Worm (Caenorhabditis elegans) whole organism, L4/young adult: ENCODE measurements around the gene C55A1.6.
"Not testable (repeated sequence)": the region's sequence is repeated elsewhere in the genome, so short reads cannot be mapped to it uniquely, and the experiment has no call there.

Experiments used
- W03F9.2 ChIP-seq: fragments of 150-350 bp; optimal IDR thresholded peaks from 2 replicates; lab custom pipeline; 2014; ENCODE audit warnings: missing biosample characterization, missing genetic modification characterization
- dao-5 ChIP-seq: sonication (generic microtip); optimal IDR thresholded peaks from 2 replicates; lab custom pipeline; 2016; ENCODE audit warnings: missing genotype, missing genetic modification characterization, moderate library complexity, missing compliant biosample characterization
- him-1 ChIP-seq: sonication (generic microtip); optimal IDR thresholded peaks from 2 replicates; lab custom pipeline; 2016; ENCODE audit warnings: missing genotype, missing genetic modification reagents, missing genetic modification characterization, missing compliant biosample characterization

The C55A1.6 gene

ce11 chrV:15652147-15652546, 4.3 kb downstream of the C55A1.6 start:
- no peak for TF ChIP-seq dao-5 (tag; lab: Kevin White, UChicago)
- no peak for TF ChIP-seq him-1 (tag; lab: Kevin White, UChicago)

- no peak for TF ChIP-seq W03F9.2
- TF ChIP-seq him-1 (tag; lab: Kevin White, UChicago) = no peak
- no peak for TF ChIP-seq dao-5 (tag; lab: Kevin White, UChicago)
Observed at ce11 chrV:15654124-15654523, 6.3 kb downstream of the C55A1.6 start, which contains the start of gene F53E4.2. Gene F53E4.2, plus strand, starts transcription at chrV:15654424.

- no peak for TF ChIP-seq dao-5 (tag; lab: Kevin White, UChicago)
- TF ChIP-seq W03F9.2 = no peak
- no peak for TF ChIP-seq him-1 (tag; lab: Kevin White, UChicago)
Observed at ce11 chrV:15658262-15659060, 10.6 kb downstream of the C55A1.6 start.

- no peak for TF ChIP-seq him-1 (tag; lab: Kevin White, UChicago)
- no peak for TF ChIP-seq W03F9.2
- TF ChIP-seq dao-5 (tag; lab: Kevin White, UChicago) = no peak
Observed at ce11 chrV:15661003-15661402, 13.2 kb downstream of the C55A1.6 start.

ce11 chrV:15661580-15661979, 13.7 kb downstream of the C55A1.6 start:
- TF ChIP-seq dao-5 (tag; lab: Kevin White, UChicago) (no peak), him-1 (tag; lab: Kevin White, UChicago) (no peak), W03F9.2 (no peak)

- no peak for TF ChIP-seq him-1 (tag; lab: Kevin White, UChicago)
- TF ChIP-seq W03F9.2 = no peak
- no peak for TF ChIP-seq dao-5 (tag; lab: Kevin White, UChicago)
Observed at ce11 chrV:15664053-15664661, 16.3 kb downstream of the C55A1.6 start.

ce11 chrV:15666718-15667117, 18.9 kb downstream of the C55A1.6 start:
- TF ChIP-seq dao-5 (tag; lab: Kevin White, UChicago) = no peak
- TF ChIP-seq W03F9.2 = no peak
- no peak for TF ChIP-seq him-1 (tag; lab: Kevin White, UChicago)

- not testable (repeated sequence) for TF ChIP-seq dao-5 (tag; lab: Kevin White, UChicago); W03F9.2; him-1 (tag; lab: Kevin White, UChicago)
Observed at ce11 chrV:15668200-15668599, 20.4 kb downstream of the C55A1.6 start, which contains the start of gene F53E4.1. Gene F53E4.1, minus strand, starts transcription at chrV:15668300.

ce11 chrV:15668870-15669269, 21.0 kb downstream of the C55A1.6 start, which contains the start of gene K06B4.4:
Gene K06B4.4, plus strand, starts transcription at chrV:15669170.
- TF ChIP-seq him-1 (tag; lab: Kevin White, UChicago) (no peak), dao-5 (tag; lab: Kevin White, UChicago) (no peak), W03F9.2 (no peak)

- not testable (repeated sequence) for TF ChIP-seq W03F9.2; dao-5 (tag; lab: Kevin White, UChicago); him-1 (tag; lab: Kevin White, UChicago)
Observed at ce11 chrV:15670139-15670538, 22.3 kb downstream of the C55A1.6 start, which contains the start of gene K06B4.15. Gene K06B4.15, plus strand, starts transcription at chrV:15670439.

ce11 chrV:15673707-15674106, 25.9 kb downstream of the C55A1.6 start, which contains the start of gene nhr-51:
Gene nhr-51, plus strand, starts transcription at chrV:15674007.
- TF ChIP-seq W03F9.2 (no peak), him-1 (tag; lab: Kevin White, UChicago) (no peak), dao-5 (tag; lab: Kevin White, UChicago) (no peak)

- TF ChIP-seq him-1 (tag; lab: Kevin White, UChicago) (no peak), W03F9.2 (no peak), dao-5 (tag; lab: Kevin White, UChicago) (no peak)
Observed at ce11 chrV:15674899-15675298, 27.1 kb downstream of the C55A1.6 start.

ce11 chrV:15677222-15677621, 29.4 kb downstream of the C55A1.6 start, which contains the start of gene nhr-52:
Gene nhr-52, plus strand, starts transcription at chrV:15677522.
- TF ChIP-seq W03F9.2 (no peak), dao-5 (tag; lab: Kevin White, UChicago) (no peak), him-1 (tag; lab: Kevin White, UChicago) (no peak)

- TF ChIP-seq him-1 (tag; lab: Kevin White, UChicago) = no peak
- no peak for TF ChIP-seq dao-5 (tag; lab: Kevin White, UChicago)
- no peak for TF ChIP-seq W03F9.2
Observed at ce11 chrV:15685599-15685998, 37.8 kb downstream of the C55A1.6 start, which contains the start of gene nhr-196. Gene nhr-196, plus strand, starts transcription at chrV:15685716.
